Fruit fly (Drosophila melanogaster): ENCODE results near the gene ed.
A peak's percentile ranks its signal among the peaks of the same experiment; 100 is the strongest.

Gene ed

DNA sequence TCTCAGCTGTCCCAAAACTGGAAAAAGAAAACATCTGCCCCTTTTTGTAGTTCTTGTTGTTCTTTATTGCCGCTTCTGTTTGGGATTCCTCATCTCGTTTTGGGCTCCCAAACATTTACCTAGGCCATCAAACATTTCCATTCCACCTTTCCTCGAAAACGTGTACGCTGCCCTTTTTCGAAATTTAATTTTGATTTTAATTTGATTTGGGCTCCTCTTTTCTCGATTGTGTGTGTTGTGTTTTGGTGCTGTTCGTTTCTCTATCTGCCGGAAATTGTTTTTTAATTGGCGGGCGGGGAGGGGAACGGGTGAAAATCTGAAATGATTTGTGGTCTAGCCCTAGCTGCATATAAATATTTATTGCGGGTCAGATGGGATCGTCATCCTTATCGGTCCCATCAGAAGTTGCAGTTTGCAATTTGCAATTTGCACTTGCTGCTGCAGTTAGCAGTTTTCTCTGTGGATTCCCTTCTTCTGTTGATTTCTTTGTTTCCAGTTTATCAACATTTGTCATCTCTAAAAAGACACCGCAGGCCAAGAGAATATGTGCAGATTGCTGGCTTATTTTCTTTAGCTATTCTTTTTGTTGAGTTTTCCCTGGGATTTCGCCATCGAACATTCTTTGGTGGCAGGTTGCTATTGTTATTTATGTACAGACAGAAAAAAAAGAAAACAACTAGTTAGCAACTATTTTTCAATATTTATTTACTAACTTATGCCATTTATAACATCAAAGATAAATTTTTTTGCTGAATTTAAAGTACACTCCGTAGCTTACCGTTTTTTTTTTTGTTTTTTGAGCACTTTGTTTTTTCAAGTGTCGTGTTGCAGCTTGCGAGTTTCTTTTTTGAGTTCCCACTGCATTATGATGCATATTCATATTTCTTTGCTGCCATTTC lies 24.0 kb downstream of the ed start (continued):
- TF ChIP-seq CG12769 (tag; optimal IDR thresholded peaks at IDR 0.05): no peak
- TF ChIP-seq CG7928 (GFP tag; optimal IDR thresholded peaks at IDR 0.05): no peak
- no peak for TF ChIP-seq CG16779 (GFP tag; IDR thresholded peaks at IDR 0.05)
- TF ChIP-seq CG10267 (tag; optimal IDR thresholded peaks at IDR 0.05): peak; percentile 48
- TF ChIP-seq CG11560 (tag; IDR thresholded peaks at IDR 0.05): no peak
- no peak for TF ChIP-seq CG4282 (GFP tag; optimal IDR thresholded peaks at IDR 0.05)
- TF ChIP-seq Nf-YC (tag; optimal IDR thresholded peaks at IDR 0.05): no peak
- no peak for TF ChIP-seq cg (GFP tag; optimal IDR thresholded peaks at IDR 0.05)
- TF ChIP-seq Sry-δ (GFP tag; optimal IDR thresholded peaks at IDR 0.05): no peak
- TF ChIP-seq lbe (GFP tag; optimal IDR thresholded peaks at IDR 0.05): no peak
- TF ChIP-seq CoRest (tag; optimal IDR thresholded peaks at IDR 0.05): no peak
- no peak for TF ChIP-seq CG14965 (GFP tag; optimal IDR thresholded peaks at IDR 0.05; ENCODE audit: borderline replicate concordance)
- no peak for TF ChIP-seq CG8478 (optimal IDR thresholded peaks at IDR 0.05)
- TF ChIP-seq ci (GFP tag; IDR thresholded peaks at IDR 0.05): no peak
- no peak for TF ChIP-seq pnt (GFP tag; optimal IDR thresholded peaks at IDR 0.05)
- TF ChIP-seq CG3407 (GFP tag; optimal IDR thresholded peaks at IDR 0.05): no peak
- TF ChIP-seq CrebB (tag; optimal IDR thresholded peaks at IDR 0.05): no peak
- TF ChIP-seq emc (GFP tag; optimal IDR thresholded peaks at IDR 0.05): no peak
- TF ChIP-seq CG12155 (GFP tag; optimal IDR thresholded peaks at IDR 0.05): no peak
- no peak for TF ChIP-seq pita (GFP tag; optimal IDR thresholded peaks at IDR 0.05)
- no peak for TF ChIP-seq CG15514 (GFP tag; optimal IDR thresholded peaks at IDR 0.05)
- no peak for TF ChIP-seq CG13424 (tag; optimal IDR thresholded peaks at IDR 0.05)
- TF ChIP-seq Ets97D (GFP tag; optimal IDR thresholded peaks at IDR 0.05): no peak
- TF ChIP-seq CG1647 (GFP tag; optimal IDR thresholded peaks at IDR 0.05): no peak
- TF ChIP-seq CG4854 (GFP tag; optimal IDR thresholded peaks at IDR 0.05): no peak
- TF ChIP-seq CG7271 (tag; optimal IDR thresholded peaks at IDR 0.05): no peak
- TF ChIP-seq usp (GFP tag; optimal IDR thresholded peaks at IDR 0.05): no peak
- no peak for TF ChIP-seq gsb (GFP tag; IDR thresholded peaks at IDR 0.05)
- TF ChIP-seq unpg (GFP tag; optimal IDR thresholded peaks at IDR 0.05): peak; percentile 28
- no peak for TF ChIP-seq salm (tag; optimal IDR thresholded peaks at IDR 0.05)
- TF ChIP-seq klu (GFP tag; IDR thresholded peaks at IDR 0.05): no peak
- TF ChIP-seq gt (GFP tag; IDR thresholded peaks at IDR 0.05): no peak
- no peak for TF ChIP-seq CG32767 (GFP tag; IDR thresholded peaks at IDR 0.05)
- no peak for TF ChIP-seq ftz-f1 (GFP tag; optimal IDR thresholded peaks at IDR 0.05)
- TF ChIP-seq Doc2 (GFP tag; IDR thresholded peaks at IDR 0.05): no peak
- TF ChIP-seq Hand (GFP tag; optimal IDR thresholded peaks at IDR 0.05): no peak
- TF ChIP-seq sim (GFP tag; IDR thresholded peaks at IDR 0.05): no peak
- no peak for TF ChIP-seq vnd (GFP tag; IDR thresholded peaks at IDR 0.05; ENCODE audit: partially characterized antibody)
- no peak for TF ChIP-seq knrl (GFP tag; IDR thresholded peaks at IDR 0.05; ENCODE audit: partially characterized antibody)
- no peak for TF ChIP-seq CG2199 (GFP tag; IDR thresholded peaks at IDR 0.05)
- TF ChIP-seq YL-1 (GFP tag; optimal IDR thresholded peaks at IDR 0.05): no peak
- TF ChIP-seq CG18619 (GFP tag; optimal IDR thresholded peaks at IDR 0.05): no peak
- no peak for TF ChIP-seq unc-4 (GFP tag; IDR thresholded peaks at IDR 0.05; ENCODE audit: partially characterized antibody)
- no peak for TF ChIP-seq Hr39 (optimal IDR thresholded peaks at IDR 0.05)
- no peak for TF ChIP-seq fd64A (GFP tag; optimal IDR thresholded peaks at IDR 0.05)
- no peak for TF ChIP-seq pzg (GFP tag; optimal IDR thresholded peaks at IDR 0.05)
- no peak for TF ChIP-seq Awh (GFP tag; IDR thresholded peaks at IDR 0.05)
- no peak for TF ChIP-seq CG34224 (GFP tag; IDR thresholded peaks at IDR 0.05; ENCODE audit: partially characterized antibody)
- no peak for TF ChIP-seq CG7987 (GFP tag; optimal IDR thresholded peaks at IDR 0.05)
- no peak for TF ChIP-seq CG10565 (GFP tag; optimal IDR thresholded peaks at IDR 0.05)
- TF ChIP-seq Sin3A (optimal IDR thresholded peaks at IDR 0.05): no peak
